Fruit fly (Drosophila melanogaster): ENCODE data around the gene dnt.

dnt gene

dm6 chr2L:19398317-19399234 is 35.5 kb upstream of the dnt start, which contains the start of gene CG17544 (continued):
- peak; percentile 26 for TF ChIP-seq pho (GFP tag; optimal IDR thresholded peaks at IDR 0.05)
- TF ChIP-seq schlank (tag; optimal IDR thresholded peaks at IDR 0.05) = peak; percentile 19
- TF ChIP-seq Hmr (GFP tag; optimal IDR thresholded peaks at IDR 0.05) = peak; percentile 91
- peak; percentile 84 for TF ChIP-seq BtbVII (GFP tag; optimal IDR thresholded peaks at IDR 0.05)
- no peak for TF ChIP-seq Lim3 (GFP tag; IDR thresholded peaks at IDR 0.05)
- peak; percentile 61; the same call in 2 of the 3 replicates for TF ChIP-seq CG14860 (GFP tag; IDR thresholded peaks at IDR 0.05; ENCODE audit: partially characterized antibody)
- TF ChIP-seq gcm2 (GFP tag; optimal IDR thresholded peaks at IDR 0.05) = no peak
- no peak; the same call in 2 of the 3 replicates for TF ChIP-seq CG14050 (GFP tag; IDR thresholded peaks at IDR 0.05)
- TF ChIP-seq crc (GFP tag; optimal IDR thresholded peaks at IDR 0.05) = no peak
- TF ChIP-seq CG15601 (tag; optimal IDR thresholded peaks at IDR 0.05) = peak; percentile 81
- TF ChIP-seq sd (tag; optimal IDR thresholded peaks at IDR 0.05) = peak; percentile 75
- peak; percentile 66 for TF ChIP-seq Usf (GFP tag; optimal IDR thresholded peaks at IDR 0.05)
- peak; percentile 72 for TF ChIP-seq dysf (GFP tag; IDR thresholded peaks at IDR 0.05)
- TF ChIP-seq H2.0 (GFP tag; IDR thresholded peaks at IDR 0.05) = peak; percentile 54
- peak; percentile 46 for TF ChIP-seq CG12942 (GFP tag; optimal IDR thresholded peaks at IDR 0.05)
- peak; percentile 76; the same call in 1 of the 3 replicates for TF ChIP-seq Dbx (GFP tag; IDR thresholded peaks at IDR 0.05)
- TF ChIP-seq Nf-YC (tag; optimal IDR thresholded peaks at IDR 0.05) = peak; percentile 80
- peak; percentile 37; the same call in 1 of the 2 replicates for TF ChIP-seq CG8765 (GFP tag; IDR thresholded peaks at IDR 0.05)
- TF ChIP-seq Scr (GFP tag; IDR thresholded peaks at IDR 0.05; ENCODE audit: partially characterized antibody) = no peak
- TF ChIP-seq croc (GFP tag; conservative IDR thresholded peaks at IDR 0.05) = peak; percentile 58
- peak; percentile 62 for TF ChIP-seq ewg (GFP tag; optimal IDR thresholded peaks at IDR 0.05)
- peak; percentile 41 for TF ChIP-seq HmgZ (tag; optimal IDR thresholded peaks at IDR 0.05)
- peak; percentile 83 for TF ChIP-seq CG33557 (GFP tag; optimal IDR thresholded peaks at IDR 0.05)
- peak; percentile 70 for TF ChIP-seq Deaf1 (tag; optimal IDR thresholded peaks at IDR 0.05)
- TF ChIP-seq cad (GFP tag; optimal IDR thresholded peaks at IDR 0.05) = no peak
- peak; percentile 51; the same call in 1 of the 2 replicates for TF ChIP-seq lmd (GFP tag; IDR thresholded peaks at IDR 0.05)
- TF ChIP-seq CG8388 (GFP tag; optimal IDR thresholded peaks at IDR 0.05) = peak; percentile 68
- peak; percentile 49; the same call in 1 of the 3 replicates for TF ChIP-seq ase (GFP tag; IDR thresholded peaks at IDR 0.05)
- peak; percentile 35 for TF ChIP-seq HLH54F (GFP tag; optimal IDR thresholded peaks at IDR 0.05)
- peak; percentile 49 for TF ChIP-seq CG30020 (tag; optimal IDR thresholded peaks at IDR 0.05)
- peak; percentile 87 for TF ChIP-seq CG18619 (GFP tag; optimal IDR thresholded peaks at IDR 0.05)
- no peak for TF ChIP-seq CG11696 (GFP tag; IDR thresholded peaks at IDR 0.05)
- no peak for TF ChIP-seq gfzf (GFP tag; optimal IDR thresholded peaks at IDR 0.05)
- TF ChIP-seq CG7745 (tag; optimal IDR thresholded peaks at IDR 0.05) = no peak
- peak; percentile 48; the same call in 2 of the 3 replicates for TF ChIP-seq CG34224 (GFP tag; IDR thresholded peaks at IDR 0.05; ENCODE audit: partially characterized antibody)
- peak; percentile 56 for TF ChIP-seq nmo (GFP tag; optimal IDR thresholded peaks at IDR 0.05)
- no peak for TF ChIP-seq Dp (GFP tag; optimal IDR thresholded peaks at IDR 0.05)
- TF ChIP-seq CG17829 (tag; optimal IDR thresholded peaks at IDR 0.05) = peak; percentile 82
- peak; percentile 59 for TF ChIP-seq Fer2 (tag; optimal IDR thresholded peaks at IDR 0.05)
- TF ChIP-seq fd102C (GFP tag; optimal IDR thresholded peaks at IDR 0.05) = no peak
- no peak for TF ChIP-seq NC2β (GFP tag; optimal IDR thresholded peaks at IDR 0.05)
- TF ChIP-seq ato (GFP tag; IDR thresholded peaks at IDR 0.05; ENCODE audit: partially characterized antibody) = no peak
- 0 out of 3 replicates have a peak, but pooled peaks have one; percentile 52 for TF ChIP-seq Mrtf (GFP tag; IDR thresholded peaks at IDR 0.05)
- peak; percentile 7; the same call in 1 of the 3 replicates for TF ChIP-seq zfh1 (GFP tag; IDR thresholded peaks at IDR 0.05)
- TF ChIP-seq NC2α (GFP tag; optimal IDR thresholded peaks at IDR 0.05) = no peak
- no peak; the same call in 1 of the 2 replicates for TF ChIP-seq tna (GFP tag; IDR thresholded peaks at IDR 0.05; ENCODE audit: partially characterized antibody)
- TF ChIP-seq Adf1 (GFP tag; IDR thresholded peaks at IDR 0.05) = peak; percentile 48; the same call in 1 of the 2 replicates
- peak; percentile 78 for TF ChIP-seq CG9932 (GFP tag; IDR thresholded peaks at IDR 0.05)

Measured in whole organism, embryonic.